Worm (Caenorhabditis elegans): Measurements from ENCODE around the gene hsb-1.

ce11 chrIV:12542011-12542410 is 25.0 kb downstream of the hsb-1 start, which contains the start of gene ham-1:
- TF ChIP-seq snpc-4 (tag; optimal IDR thresholded peaks at IDR 0.05) (no peak), ZK546.5 (tag; optimal IDR thresholded peaks at IDR 0.05) (no peak), nhr-28 (tag; optimal IDR thresholded peaks at IDR 0.05) (no peak), nhr-77 (tag; optimal IDR thresholded peaks at IDR 0.05) (no peak), nfya-1 (tag; optimal IDR thresholded peaks at IDR 0.05; ENCODE audit: insufficient read depth) (no peak), zag-1 (tag; optimal IDR thresholded peaks at IDR 0.05) (no peak)

Data from whole organism, L3 larva.